Fruit fly (Drosophila melanogaster) whole organism, wandering third instar larva: Measurements from ENCODE around the gene Rad60.

Source experiments
- Abd-B ChIP-seq: fragments of >200 bp; optimal IDR thresholded peaks from 2 replicates; lab custom pipeline; 2017; ENCODE audit warnings: missing biosample characterization, missing genetic modification characterization
- CG32264 ChIP-seq: fragments of 200-800 bp; sonication (Bioruptor generic); optimal IDR thresholded peaks from 2 replicates; lab custom pipeline; 2016; ENCODE audit warnings: missing biosample characterization, missing genetic modification characterization
- CG9705 ChIP-seq: fragments of 200-800 bp; sonication (Bioruptor generic); optimal IDR thresholded peaks from 2 replicates; lab custom pipeline; 2018; ENCODE audit warnings: missing biosample characterization, mild to moderate bottlenecking, missing genetic modification characterization
- CrebA ChIP-seq: fragments of 200-800 bp; sonication (Bioruptor generic); optimal IDR thresholded peaks from 2 replicates; lab custom pipeline; 2016; ENCODE audit warnings: missing biosample characterization, mild to moderate bottlenecking, missing genetic modification characterization, borderline replicate concordance
- Dfd ChIP-seq: fragments of >200 bp; optimal IDR thresholded peaks from 2 replicates; lab custom pipeline; 2017; ENCODE audit warnings: missing biosample characterization, missing genetic modification characterization
- Dif ChIP-seq: fragments of 200-275, 200-300 bp; sonication (Bioruptor generic); optimal IDR thresholded peaks from 2 replicates; lab custom pipeline; 2018; ENCODE audit warnings: missing biosample characterization, missing genetic modification characterization; ENCODE audit not compliant: partially characterized antibody
- GATAd ChIP-seq: sonication (Bioruptor generic); optimal IDR thresholded peaks from 2 replicates; lab custom pipeline; 2016; ENCODE audit warnings: missing biosample characterization, missing genetic modification characterization
- HLH106 ChIP-seq: fragments of 200-800 bp; optimal IDR thresholded peaks from 3 replicates; lab custom pipeline; 2019; ENCODE audit warnings: missing biosample characterization, mild to moderate bottlenecking, missing genetic modification characterization, moderate library complexity
- Hnf4 ChIP-seq: fragments of 200-800 bp; sonication (Bioruptor generic); optimal IDR thresholded peaks from 2 replicates; lab custom pipeline; 2016; ENCODE audit warnings: missing biosample characterization, mild to moderate bottlenecking, missing genetic modification characterization
- Hr78 ChIP-seq: fragments of >200 bp; optimal IDR thresholded peaks from 2 replicates; lab custom pipeline; 2017; ENCODE audit warnings: missing biosample characterization, missing genetic modification characterization
- Hr83 ChIP-seq: fragments of 200-300 bp; sonication (Bioruptor generic); optimal IDR thresholded peaks from 2 replicates; lab custom pipeline; 2016; ENCODE audit warnings: missing biosample characterization, mild to moderate bottlenecking, missing genetic modification characterization, moderate library complexity; ENCODE audit not compliant: poor library complexity, severe bottlenecking
- Jra ChIP-seq: sonication (Bioruptor generic); optimal IDR thresholded peaks from 2 replicates; lab custom pipeline; 2016; ENCODE audit warnings: missing biosample characterization, missing genetic modification characterization
- Mio ChIP-seq: sonication (Bioruptor generic); optimal IDR thresholded peaks from 2 replicates; lab custom pipeline; 2016; ENCODE audit warnings: missing biosample characterization, missing genetic modification characterization
- Myc ChIP-seq: fragments of >200 bp; optimal IDR thresholded peaks from 2 replicates; lab custom pipeline; 2017
- N ChIP-seq: fragments of >200 bp; optimal IDR thresholded peaks from 2 replicates; lab custom pipeline; 2018; ENCODE audit warnings: missing biosample characterization, missing external identifiers, missing genetic modification characterization
- OdsH ChIP-seq: fragments of 200-800 bp; sonication (Bioruptor generic); optimal IDR thresholded peaks from 2 replicates; lab custom pipeline; 2016; ENCODE audit warnings: missing biosample characterization, mild to moderate bottlenecking, missing genetic modification characterization
- Rel ChIP-seq, 2 experiments: fragments of 200-800 bp; sonication (Bioruptor generic) in 1 of 2; optimal IDR thresholded peaks; 2 replicates in 1 of 2; 3 replicates in 1 of 2; lab custom pipeline; 2016 to 2019; ENCODE audit warnings: mild to moderate bottlenecking in 2 of 2, missing biosample characterization in 2 of 2, missing genetic modification characterization in 2 of 2, moderate library complexity in 1 of 2
- Sp1 ChIP-seq: fragments of 200-800 bp; sonication (Bioruptor generic); optimal IDR thresholded peaks from 3 replicates; lab custom pipeline; 2019; ENCODE audit warnings: missing biosample characterization, mild to moderate bottlenecking, missing genetic modification characterization, moderate library complexity
- Vsx2 ChIP-seq: fragments of 200-300, 225-300 bp; sonication (Bioruptor generic); optimal IDR thresholded peaks from 2 replicates; lab custom pipeline; 2018; ENCODE audit warnings: missing biosample characterization, missing genetic modification characterization; ENCODE audit not compliant: partially characterized antibody
- br ChIP-seq: fragments of 200-800 bp; sonication (Bioruptor generic); optimal IDR thresholded peaks from 2 replicates; lab custom pipeline; 2016; ENCODE audit warnings: missing biosample characterization, missing genetic modification characterization
- brk ChIP-seq: fragments of 200-800 bp; sonication (Bioruptor generic); optimal IDR thresholded peaks from 2 replicates; lab custom pipeline; 2016; ENCODE audit warnings: missing biosample characterization, mild to moderate bottlenecking, missing genetic modification characterization
- dl ChIP-seq, 2 experiments: fragments of 175-275, 200-275 bp in 1 of 2; fragments of 200-275 bp in 1 of 2; sonication (Bioruptor generic); optimal IDR thresholded peaks; lab custom pipeline; 2018; ENCODE audit warnings: mild to moderate bottlenecking in 2 of 2, missing biosample characterization in 2 of 2, missing genetic modification characterization in 2 of 2, moderate library complexity in 2 of 2; ENCODE audit not compliant: partially characterized antibody in 2 of 2, insufficient read depth in 1 of 2
- dmrt93B ChIP-seq: fragments of 200-800 bp; sonication (Bioruptor generic); optimal IDR thresholded peaks from 2 replicates; lab custom pipeline; 2018; ENCODE audit warnings: missing biosample characterization, mild to moderate bottlenecking, missing genetic modification characterization
- dsf ChIP-seq: sonication (Bioruptor generic); optimal IDR thresholded peaks from 2 replicates; lab custom pipeline; 2016; ENCODE audit warnings: missing biosample characterization, missing genetic modification characterization, borderline replicate concordance
- ey ChIP-seq: fragments of 200-800 bp; sonication (Bioruptor generic); optimal IDR thresholded peaks from 2 replicates; lab custom pipeline; 2016; ENCODE audit warnings: missing biosample characterization, missing genetic modification characterization
- foxo ChIP-seq, 2 experiments: fragments of 200-800 bp; sonication (Bioruptor generic); optimal IDR thresholded peaks; 2 replicates in 1 of 2; 3 replicates in 1 of 2; lab custom pipeline; 2016 to 2017; ENCODE audit warnings: missing biosample characterization in 2 of 2, missing genetic modification characterization in 2 of 2
- fru ChIP-seq: fragments of 200-800 bp; sonication (Bioruptor generic); optimal IDR thresholded peaks from 3 replicates; lab custom pipeline; 2016; ENCODE audit warnings: missing biosample characterization, mild to moderate bottlenecking, missing genetic modification characterization
- h ChIP-seq: fragments of 200-800 bp; sonication (Bioruptor generic); optimal IDR thresholded peaks from 3 replicates; lab custom pipeline; 2016; ENCODE audit warnings: missing biosample characterization, mild to moderate bottlenecking, missing genetic modification characterization
- jim ChIP-seq: fragments of 175-275, 200-325 bp; sonication (Bioruptor generic); optimal IDR thresholded peaks from 2 replicates; lab custom pipeline; 2016; ENCODE audit warnings: missing biosample characterization, mild to moderate bottlenecking, missing genetic modification characterization
- lola ChIP-seq: fragments of >200 bp; optimal IDR thresholded peaks from 2 replicates; lab custom pipeline; 2017; ENCODE audit warnings: missing biosample characterization, missing genetic modification characterization
- pan ChIP-seq: fragments of >200 bp; optimal IDR thresholded peaks from 2 replicates; lab custom pipeline; 2017
- psq ChIP-seq: fragments of 200-800 bp; sonication (Bioruptor generic); optimal IDR thresholded peaks from 3 replicates; lab custom pipeline; 2017; ENCODE audit warnings: missing biosample characterization, mild to moderate bottlenecking, missing genetic modification characterization, moderate library complexity
- rgr ChIP-seq: fragments of 200-800 bp; sonication (Bioruptor generic); optimal IDR thresholded peaks from 3 replicates; lab custom pipeline; 2016; ENCODE audit warnings: missing biosample characterization, mild to moderate bottlenecking, missing genetic modification characterization
- sage ChIP-seq: fragments of 200-800 bp; sonication (Bioruptor generic); optimal IDR thresholded peaks from 2 replicates; lab custom pipeline; 2016; ENCODE audit warnings: missing biosample characterization, mild to moderate bottlenecking, missing genetic modification characterization
- sv ChIP-seq: fragments of 200-800 bp; sonication (Bioruptor generic); optimal IDR thresholded peaks from 3 replicates; lab custom pipeline; 2016; ENCODE audit warnings: missing biosample characterization, missing genetic modification characterization
- tai ChIP-seq: sonication (Bioruptor generic); optimal IDR thresholded peaks from 2 replicates; lab custom pipeline; 2016; ENCODE audit warnings: missing biosample characterization, missing genetic modification characterization
- usp ChIP-seq: fragments of >200 bp; optimal IDR thresholded peaks from 2 replicates; lab custom pipeline; 2017; ENCODE audit warnings: missing biosample characterization, missing genetic modification characterization
- woc ChIP-seq: sonication (Bioruptor generic); optimal IDR thresholded peaks from 2 replicates; lab custom pipeline; 2016; ENCODE audit warnings: missing biosample characterization, mild to moderate bottlenecking, missing genetic modification characterization

Gene Rad60

dm6 chr3R:23248853-23249573, 2.3 kb downstream of the Rad60 start, which contains the start of gene CG4467:
TSS of gene CG4467 (minus strand) at chr3R:23248903.
- TF ChIP-seq dl (GFP tag; optimal IDR thresholded peaks at IDR 0.05; lab: Kevin White, UChicago; ENCODE audit: insufficient read depth in 1 of 2, partially characterized antibody in 2 of 2) (peak in 1 of 2 experiments; percentile 23), Dif (GFP tag; lab: Kevin White, UChicago) (peak; percentile 60), lola (no peak)

dm6 chr3R:23239934-23240632, 11.2 kb downstream of the Rad60 start:
- TF ChIP-seq Dfd (GFP tag; lab: Kevin White, UChicago) (no peak), pan (lab: Kevin White, UChicago) (no peak), Hnf4 (GFP tag; lab: Kevin White, UChicago) (no peak), dsf (GFP tag; lab: Kevin White, UChicago) (no peak), br (GFP tag; lab: Kevin White, UChicago) (no peak), h (GFP tag; lab: Kevin White, UChicago) (peak; percentile 39), Dif (GFP tag; lab: Kevin White, UChicago) (no peak), rgr (GFP tag; lab: Kevin White, UChicago) (no peak), GATAd (GFP tag; lab: Kevin White, UChicago) (no peak), fru (GFP tag; lab: Kevin White, UChicago) (no peak), Hr78 (GFP tag; lab: Kevin White, UChicago) (no peak), dl (GFP tag; optimal IDR thresholded peaks at IDR 0.05; lab: Kevin White, UChicago; ENCODE audit: insufficient read depth in 1 of 2, partially characterized antibody in 2 of 2) (no peak), foxo (GFP tag; optimal IDR thresholded peaks at IDR 0.05; lab: Kevin White, UChicago) (peak in 1 of 2 experiments; percentile 36), OdsH (GFP tag; lab: Kevin White, UChicago) (no peak), ey (GFP tag; lab: Kevin White, UChicago) (peak; percentile 3), N (no peak), tai (GFP tag; lab: Kevin White, UChicago) (no peak), Hr83 (GFP tag; lab: Kevin White, UChicago) (no peak), CG32264 (no peak), sage (GFP tag; lab: Kevin White, UChicago) (no peak), lola (no peak), Myc (lab: Kevin White, UChicago) (no peak), HLH106 (peak; percentile 40), brk (GFP tag; lab: Kevin White, UChicago) (no peak), jim (GFP tag; lab: Kevin White, UChicago) (no peak), CrebA (no peak), Vsx2 (GFP tag; lab: Kevin White, UChicago) (peak; percentile 53), Abd-B (GFP tag; lab: Kevin White, UChicago) (no peak), Jra (GFP tag; lab: Kevin White, UChicago) (no peak), woc (GFP tag; lab: Kevin White, UChicago) (peak; percentile 23), dmrt93B (GFP tag; lab: Kevin White, UChicago) (no peak), Mio (GFP tag; lab: Kevin White, UChicago) (no peak), Rel (GFP tag; optimal IDR thresholded peaks at IDR 0.05; lab: Kevin White, UChicago) (no peak), Rel (tag; optimal IDR thresholded peaks at IDR 0.05; lab: Kevin White, UChicago) (no peak), usp (no peak), Sp1 (peak; percentile 35), psq (GFP tag; lab: Kevin White, UChicago) (no peak), sv (GFP tag; lab: Kevin White, UChicago) (no peak), CG9705 (GFP tag; lab: Kevin White, UChicago) (no peak)
